Worm (Caenorhabditis elegans) whole organism, young adult: Measurements from ENCODE around the gene spp-28.

Experiments
- atf-7 ChIP-seq: sonication (generic microtip); optimal IDR thresholded peaks from 2 replicates; lab custom pipeline; 2017; ENCODE audit warnings: mild to moderate bottlenecking, missing genetic modification characterization, missing compliant biosample characterization
- ztf-26 ChIP-seq: sonication (generic microtip); optimal IDR thresholded peaks from 2 replicates; lab custom pipeline; 2017; ENCODE audit warnings: missing genetic modification characterization, missing compliant biosample characterization

DNA sequence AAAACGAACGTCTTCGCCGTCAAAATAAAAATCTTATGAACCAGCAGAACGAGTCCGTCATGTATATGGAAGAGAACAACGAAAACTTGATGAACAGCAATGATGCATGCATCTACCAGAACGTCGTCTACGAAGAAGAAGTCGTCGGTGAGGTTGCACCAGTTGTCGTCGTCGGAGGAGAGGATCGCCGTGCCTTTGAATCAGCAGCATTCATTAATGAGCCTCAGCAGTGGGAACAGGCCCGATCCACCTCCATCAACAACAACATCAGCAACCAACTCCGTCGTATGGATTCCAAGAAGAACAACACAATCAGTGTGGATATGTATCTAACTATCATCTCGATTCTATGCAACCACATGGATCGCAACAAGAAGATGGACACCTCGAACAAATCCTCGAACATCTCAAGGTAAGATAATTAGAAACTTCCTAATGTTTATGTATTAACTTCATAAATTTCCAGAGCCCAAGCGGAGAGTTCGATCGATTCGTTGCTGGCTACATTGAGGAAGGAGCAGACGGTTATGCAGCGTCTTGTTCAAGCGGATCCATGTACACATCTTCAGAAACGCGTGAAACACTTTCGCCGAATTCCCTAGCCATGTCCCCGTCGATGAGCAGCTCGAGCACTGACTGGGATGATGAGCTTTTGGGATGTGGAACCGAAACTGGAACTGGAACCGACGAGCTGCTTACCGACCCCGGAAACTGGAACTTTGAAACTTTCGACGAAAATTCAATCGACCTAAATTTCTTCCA, 4.4 kb upstream of the spp-28 start:
- TF ChIP-seq ztf-26 (tag; lab: Kevin White, UChicago) (no peak), atf-7 (tag; lab: Kevin White, UChicago) (no peak)
